Fruit fly (Drosophila melanogaster): ENCODE measurements around the gene zfh1.

The zfh1 gene

DNA sequence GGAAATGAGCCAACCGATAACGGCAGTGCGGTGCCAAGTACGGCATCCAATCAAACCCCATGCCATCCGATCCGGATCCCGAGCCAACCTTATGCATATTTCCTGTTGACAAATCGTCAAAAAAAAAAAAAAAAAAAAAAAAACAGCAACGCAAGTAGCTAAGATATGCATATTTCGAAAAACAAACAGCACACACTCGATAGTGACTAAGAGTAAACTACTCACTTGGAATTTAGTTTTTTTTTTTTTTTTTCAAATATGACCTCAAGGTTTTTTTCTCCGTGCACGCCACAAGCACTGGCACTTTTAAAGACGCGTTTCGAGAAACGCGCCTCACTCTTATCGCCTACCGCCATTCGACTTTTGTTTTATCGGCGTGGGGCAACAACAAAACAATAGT is 9.5 kb downstream of the zfh1 start (continued):
- no peak for TF ChIP-seq CG9876 (GFP tag; optimal IDR thresholded peaks at IDR 0.05)
- no peak for TF ChIP-seq Dek (tag; optimal IDR thresholded peaks at IDR 0.05)
- no peak for TF ChIP-seq grn (GFP tag; optimal IDR thresholded peaks at IDR 0.05)
- no peak for TF ChIP-seq CG1233 (GFP tag; optimal IDR thresholded peaks at IDR 0.05)
- TF ChIP-seq cato (GFP tag; optimal IDR thresholded peaks at IDR 0.05; ENCODE audit: borderline replicate concordance) = no peak
- TF ChIP-seq tll (GFP tag; optimal IDR thresholded peaks at IDR 0.05) = no peak
- no peak for TF ChIP-seq trh (GFP tag; optimal IDR thresholded peaks at IDR 0.05)
- no peak for TF ChIP-seq zfh2 (GFP tag; optimal IDR thresholded peaks at IDR 0.05)
- no peak for TF ChIP-seq Asciz (GFP tag; optimal IDR thresholded peaks at IDR 0.05)
- TF ChIP-seq sqz (GFP tag; optimal IDR thresholded peaks at IDR 0.05) = no peak
- no peak for TF ChIP-seq insv (GFP tag; optimal IDR thresholded peaks at IDR 0.05)
- no peak for TF ChIP-seq CG6254 (GFP tag; optimal IDR thresholded peaks at IDR 0.05)
- TF ChIP-seq CG12769 (tag; optimal IDR thresholded peaks at IDR 0.05) = no peak
- no peak for TF ChIP-seq ato (GFP tag; IDR thresholded peaks at IDR 0.05; ENCODE audit: partially characterized antibody)
- no peak for TF ChIP-seq rib (GFP tag; IDR thresholded peaks at IDR 0.05)
- no peak for TF ChIP-seq CG15011 (GFP tag; optimal IDR thresholded peaks at IDR 0.05)
- TF ChIP-seq Mes4 (GFP tag; optimal IDR thresholded peaks at IDR 0.05) = no peak
- no peak for TF ChIP-seq pita (GFP tag; optimal IDR thresholded peaks at IDR 0.05)
- no peak for TF ChIP-seq Ravus (GFP tag; IDR thresholded peaks at IDR 0.05)
- TF ChIP-seq CG16779 (GFP tag; IDR thresholded peaks at IDR 0.05) = no peak
- no peak for TF ChIP-seq run (tag; optimal IDR thresholded peaks at IDR 0.05)
- peak; percentile 21 for TF ChIP-seq Sox102F (GFP tag; optimal IDR thresholded peaks at IDR 0.05)
- TF ChIP-seq Meics (GFP tag; optimal IDR thresholded peaks at IDR 0.05) = no peak
- TF ChIP-seq toy (GFP tag; IDR thresholded peaks at IDR 0.05) = no peak
- peak; percentile 24 for TF ChIP-seq tio (GFP tag; optimal IDR thresholded peaks at IDR 0.05)
- TF ChIP-seq Kr (GFP tag; optimal IDR thresholded peaks at IDR 0.05) = no peak
- TF ChIP-seq chinmo (GFP tag; IDR thresholded peaks at IDR 0.05; ENCODE audit: partially characterized antibody) = no peak
- peak in 1 of 2 experiments; percentile 26 for TF ChIP-seq chif (GFP tag; optimal IDR thresholded peaks at IDR 0.05)
- TF ChIP-seq amos (GFP tag; IDR thresholded peaks at IDR 0.05; ENCODE audit: partially characterized antibody) = no peak
- no peak for TF ChIP-seq CHES-1-like (GFP tag; optimal IDR thresholded peaks at IDR 0.05)
- TF ChIP-seq CG2202 (tag; optimal IDR thresholded peaks at IDR 0.05) = no peak
- no peak for TF ChIP-seq unc-4 (GFP tag; IDR thresholded peaks at IDR 0.05; ENCODE audit: partially characterized antibody)
- no peak for TF ChIP-seq CoRest (tag; optimal IDR thresholded peaks at IDR 0.05)
- TF ChIP-seq Hsf (GFP tag; optimal IDR thresholded peaks at IDR 0.05) = peak; percentile 31
- TF ChIP-seq CG10979 (tag; optimal IDR thresholded peaks at IDR 0.05) = no peak
- TF ChIP-seq Nf-YB (GFP tag; optimal IDR thresholded peaks at IDR 0.05) = no peak
- TF ChIP-seq odd (GFP tag; optimal IDR thresholded peaks at IDR 0.05) = no peak
- no peak for TF ChIP-seq CG13287 (GFP tag; IDR thresholded peaks at IDR 0.05; ENCODE audit: partially characterized antibody)
- no peak for TF ChIP-seq Pdp1 (GFP tag; optimal IDR thresholded peaks at IDR 0.05)
- TF ChIP-seq CG16815 (GFP tag; optimal IDR thresholded peaks at IDR 0.05) = no peak
- no peak for TF ChIP-seq CG34224 (GFP tag; IDR thresholded peaks at IDR 0.05; ENCODE audit: partially characterized antibody)
- TF ChIP-seq Xbp1 (GFP tag; optimal IDR thresholded peaks at IDR 0.05) = peak; percentile 13
- TF ChIP-seq sd (tag; optimal IDR thresholded peaks at IDR 0.05) = no peak
- no peak for TF ChIP-seq CG3995 (GFP tag; optimal IDR thresholded peaks at IDR 0.05)
- peak; percentile 33; the same call in 1 of the 2 replicates for TF ChIP-seq CG4360 (GFP tag; IDR thresholded peaks at IDR 0.05)
- no peak for TF ChIP-seq NC2α (GFP tag; optimal IDR thresholded peaks at IDR 0.05)
- TF ChIP-seq CG4707 (GFP tag; optimal IDR thresholded peaks at IDR 0.05) = no peak
- no peak for TF ChIP-seq CTCF (GFP tag; optimal IDR thresholded peaks at IDR 0.05)
- TF ChIP-seq TFAM (GFP tag; optimal IDR thresholded peaks at IDR 0.05) = no peak
- TF ChIP-seq CG12942 (GFP tag; optimal IDR thresholded peaks at IDR 0.05) = no peak
- TF ChIP-seq sisA (GFP tag; IDR thresholded peaks at IDR 0.05) = no peak
